Worm (Caenorhabditis elegans) whole organism, young adult: ENCODE results near the gene F23F1.10.

ENCODE experiments used
- B0019.2 ChIP-seq: fragments of 200-800 bp; sonication (Bioruptor generic); conservative IDR thresholded peaks from 2 replicates; pipeline ENCODE4 v1.3.6; 2022; ENCODE audit warnings: missing genetic modification reagents, missing genetic modification characterization, missing compliant biosample characterization
- B0261.1 ChIP-seq: sonication (generic microtip); optimal IDR thresholded peaks from 2 replicates; lab custom pipeline; 2016; ENCODE audit warnings: mild to moderate bottlenecking, missing genetic modification characterization, moderate library complexity, missing compliant biosample characterization
- B0336.3 ChIP-seq: fragments of 200-800 bp; sonication (Bioruptor generic); IDR thresholded peaks from 2 replicates; pipeline ENCODE4 v1.3.6; 2022; ENCODE audit warnings: missing genetic modification characterization, missing compliant biosample characterization
- F23B12.7 ChIP-seq: sonication (generic microtip); optimal IDR thresholded peaks from 2 replicates; lab custom pipeline; 2017; ENCODE audit warnings: missing genetic modification characterization, mild to moderate bottlenecking, missing compliant biosample characterization, antibody characterized with exemption, moderate library complexity; ENCODE audit not compliant: insufficient read depth
- F39B2.1 ChIP-seq: fragments of 200-800 bp; sonication (Bioruptor generic); IDR thresholded peaks from 2 replicates; pipeline ENCODE4 v1.3.6; 2022; ENCODE audit warnings: missing genetic modification reagents, missing genetic modification characterization, missing compliant biosample characterization
- F49E8.2 ChIP-seq: sonication (generic microtip); optimal IDR thresholded peaks from 3 replicates; lab custom pipeline; 2017; ENCODE audit warnings: missing genetic modification characterization, mild to moderate bottlenecking, missing compliant biosample characterization, antibody characterized with exemption, moderate library complexity; ENCODE audit not compliant: insufficient read depth
- K11D2.4 ChIP-seq: fragments of 200-800 bp; sonication (Bioruptor generic); IDR thresholded peaks from 2 replicates; pipeline ENCODE4 v1.3.6; 2022; ENCODE audit warnings: missing genetic modification reagents, missing genetic modification characterization, missing compliant biosample characterization
- K12H6.12 ChIP-seq: fragments of 200-800 bp; sonication (Bioruptor generic); optimal IDR thresholded peaks from 2 replicates; lab custom pipeline; 2018; ENCODE audit warnings: mild to moderate bottlenecking, missing genetic modification characterization, missing compliant biosample characterization
- T26A5.8 ChIP-seq: sonication (generic microtip); optimal IDR thresholded peaks from 2 replicates; lab custom pipeline; 2016; ENCODE audit warnings: missing genetic modification characterization, missing compliant biosample characterization
- Y67H2A.10 ChIP-seq: fragments of 200-800 bp; sonication (Bioruptor generic); conservative IDR thresholded peaks from 2 replicates; pipeline ENCODE4 v1.3.6; 2022; ENCODE audit warnings: missing genetic modification reagents, missing genetic modification characterization, missing compliant biosample characterization
- ZK185.1 ChIP-seq: sonication (generic microtip); optimal IDR thresholded peaks from 2 replicates; lab custom pipeline; 2016; ENCODE audit warnings: mild to moderate bottlenecking, missing genetic modification characterization, missing compliant biosample characterization; ENCODE audit not compliant: poor library complexity, severe bottlenecking
- akir-1 ChIP-seq: fragments of 200-800 bp; sonication (Bioruptor generic); optimal IDR thresholded peaks from 2 replicates; lab custom pipeline; 2018; ENCODE audit warnings: mild to moderate bottlenecking, missing genetic modification characterization, moderate library complexity, missing compliant biosample characterization
- attf-3 ChIP-seq: fragments of 200-800 bp; sonication (Bioruptor generic); conservative IDR thresholded peaks from 2 replicates; pipeline ENCODE4 v1.3.6; 2022; ENCODE audit warnings: missing genetic modification reagents, missing genetic modification characterization, missing compliant biosample characterization
- bed-2 ChIP-seq: fragments of 200-800 bp; sonication (Bioruptor generic); IDR thresholded peaks from 2 replicates; pipeline ENCODE4 v1.3.6; 2022; ENCODE audit warnings: missing genetic modification reagents, missing genetic modification characterization, missing compliant biosample characterization
- ccch-3 ChIP-seq: fragments of 200-800 bp; sonication (Bioruptor generic); optimal IDR thresholded peaks from 2 replicates; lab custom pipeline; 2018; ENCODE audit warnings: mild to moderate bottlenecking, missing genetic modification characterization, missing compliant biosample characterization
- ceh-27 ChIP-seq: fragments of 200-800 bp; sonication (Bioruptor generic); optimal IDR thresholded peaks from 2 replicates; lab custom pipeline; 2018; ENCODE audit warnings: mild to moderate bottlenecking, missing genetic modification characterization, moderate library complexity, missing compliant biosample characterization
- ceh-40 ChIP-seq: fragments of 200-800 bp; sonication (Bioruptor generic); IDR thresholded peaks from 2 replicates; pipeline ENCODE4 v1.3.6; 2022; ENCODE audit warnings: missing genetic modification characterization, missing compliant biosample characterization
- die-1 ChIP-seq: sonication (generic microtip); optimal IDR thresholded peaks from 2 replicates; lab custom pipeline; 2016; ENCODE audit warnings: missing genotype, mild to moderate bottlenecking, missing genetic modification characterization, missing compliant biosample characterization
- dox-1 ChIP-seq: fragments of 200-800 bp; sonication (Bioruptor generic); IDR thresholded peaks from 2 replicates; pipeline ENCODE4 v1.3.6; 2022; ENCODE audit warnings: missing genetic modification reagents, missing genetic modification characterization, missing compliant biosample characterization
- dpff-1 ChIP-seq: sonication (generic microtip); optimal IDR thresholded peaks from 2 replicates; lab custom pipeline; 2017; ENCODE audit warnings: mild to moderate bottlenecking, missing genetic modification characterization, missing compliant biosample characterization
- dpl-1 ChIP-seq: fragments of 150-350 bp; optimal IDR thresholded peaks from 2 replicates; lab custom pipeline; 2014; ENCODE audit warnings: missing biosample characterization, missing genetic modification reagents, missing genetic modification characterization
- fkh-3 ChIP-seq: sonication (generic microtip); optimal IDR thresholded peaks from 2 replicates; lab custom pipeline; 2016; ENCODE audit warnings: mild to moderate bottlenecking, missing genetic modification characterization, missing compliant biosample characterization
- hlh-12 ChIP-seq: sonication (generic microtip); optimal IDR thresholded peaks from 2 replicates; lab custom pipeline; 2016; ENCODE audit warnings: missing genetic modification characterization, missing compliant biosample characterization
- hmg-20 ChIP-seq: fragments of 200-800 bp; sonication (Bioruptor generic); IDR thresholded peaks from 2 replicates; pipeline ENCODE4 v1.3.6; 2022; ENCODE audit warnings: missing genetic modification reagents, missing genetic modification characterization, missing compliant biosample characterization
- let-526 ChIP-seq: fragments of 200-800 bp; sonication (Bioruptor generic); IDR thresholded peaks from 2 replicates; pipeline ENCODE4 v1.3.6; 2022; ENCODE audit warnings: missing genetic modification reagents, missing genetic modification characterization, missing compliant biosample characterization
- lin-26 ChIP-seq: fragments of 200-800 bp; sonication (Bioruptor generic); IDR thresholded peaks from 2 replicates; pipeline ENCODE4 v1.3.6; 2022; ENCODE audit warnings: missing genetic modification reagents, missing genetic modification characterization, missing compliant biosample characterization
- lsl-1 ChIP-seq: fragments of 200-800 bp; sonication (Bioruptor generic); optimal IDR thresholded peaks from 2 replicates; lab custom pipeline; 2018; ENCODE audit warnings: mild to moderate bottlenecking, missing genetic modification characterization, moderate library complexity, missing compliant biosample characterization
- madf-10 ChIP-seq: sonication (generic microtip); optimal IDR thresholded peaks from 2 replicates; lab custom pipeline; 2016; ENCODE audit warnings: mild to moderate bottlenecking, missing genetic modification characterization, missing compliant biosample characterization
- madf-8 ChIP-seq: fragments of 200-800 bp; sonication (Bioruptor generic); conservative IDR thresholded peaks from 2 replicates; pipeline ENCODE4 v1.3.6; 2022; ENCODE audit warnings: missing genetic modification reagents, missing genetic modification characterization, missing compliant biosample characterization
- mxl-1 ChIP-seq: sonication (generic microtip); optimal IDR thresholded peaks from 2 replicates; lab custom pipeline; 2016; ENCODE audit warnings: missing genetic modification characterization, missing compliant biosample characterization
- nfyb-1 ChIP-seq: fragments of 200-800 bp; sonication (Bioruptor generic); IDR thresholded peaks from 2 replicates; pipeline ENCODE4 v1.3.6; 2022; ENCODE audit warnings: missing genetic modification reagents, missing genetic modification characterization, missing compliant biosample characterization
- nhr-90 ChIP-seq: sonication (generic microtip); optimal IDR thresholded peaks from 2 replicates; lab custom pipeline; 2016; ENCODE audit warnings: missing genotype, mild to moderate bottlenecking, missing genetic modification characterization, missing compliant biosample characterization
- pbrm-1 ChIP-seq: fragments of 200-800 bp; sonication (Bioruptor generic); IDR thresholded peaks from 2 replicates; pipeline ENCODE4 v1.3.6; 2022; ENCODE audit warnings: missing genetic modification reagents, missing genetic modification characterization, missing compliant biosample characterization
- pha-4 ChIP-seq: fragments of 150-350 bp; sonication (generic microtip); optimal IDR thresholded peaks from 2 replicates; lab custom pipeline; 2014; ENCODE audit warnings: missing biosample characterization, missing genetic modification reagents, missing genetic modification characterization
- rcor-1 ChIP-seq: fragments of 200-800 bp; sonication (Bioruptor generic); IDR thresholded peaks from 2 replicates; pipeline ENCODE4 v1.3.6; 2022; ENCODE audit warnings: missing genetic modification reagents, missing genetic modification characterization, missing compliant biosample characterization
- rpc-1 ChIP-seq, 2 experiments: fragments of 150-350 bp in 1 of 2; sonication (generic microtip) in 1 of 2; optimal IDR thresholded peaks; 2 replicates each; lab custom pipeline; 2014 to 2018; ENCODE audit warnings: missing biosample characterization in 1 of 2, missing genetic modification characterization in 1 of 2, missing genetic modification reagents in 1 of 2, missing genotype in 1 of 2
- sea-2 ChIP-seq: fragments of 200-800 bp; sonication (Bioruptor generic); IDR thresholded peaks from 2 replicates; pipeline ENCODE4 v1.3.6; 2022; ENCODE audit warnings: missing genetic modification characterization, missing compliant biosample characterization
- snpc-4 ChIP-seq, 5 experiments: fragments of 150-350 bp in 1 of 5; sonication (generic microtip) in 4 of 5; optimal IDR thresholded peaks; 2 replicates each; lab custom pipeline; 2014 to 2018; ENCODE audit warnings: missing genetic modification characterization in 5 of 5, missing biosample characterization in 3 of 5, antibody characterized with exemption in 2 of 5, mild to moderate bottlenecking in 2 of 5, missing compliant biosample characterization in 2 of 5, missing genotype in 2 of 5, moderate library complexity in 2 of 5, missing genetic modification reagents in 1 of 5
- tbp1 ChIP-seq: fragments of 200-800 bp; sonication (Bioruptor generic); optimal IDR thresholded peaks from 2 replicates; lab custom pipeline; 2018; ENCODE audit warnings: mild to moderate bottlenecking, missing genetic modification characterization, missing compliant biosample characterization
- unc-130 ChIP-seq: sonication (generic microtip); optimal IDR thresholded peaks from 2 replicates; lab custom pipeline; 2016; ENCODE audit warnings: missing genetic modification reagents, missing genetic modification characterization, missing compliant biosample characterization
- ztf-18 ChIP-seq: sonication (generic microtip); optimal IDR thresholded peaks from 2 replicates; lab custom pipeline; 2016; ENCODE audit warnings: missing genotype, mild to moderate bottlenecking, missing genetic modification characterization, missing compliant biosample characterization
- ztf-22 ChIP-seq: fragments of 200-800 bp; sonication (Bioruptor generic); optimal IDR thresholded peaks from 2 replicates; lab custom pipeline; 2018; ENCODE audit warnings: mild to moderate bottlenecking, missing genetic modification characterization, moderate library complexity, missing compliant biosample characterization
- ztf-25 ChIP-seq: fragments of 200-800 bp; sonication (Bioruptor generic); IDR thresholded peaks from 2 replicates; pipeline ENCODE4 v1.3.6; 2022; ENCODE audit warnings: missing genetic modification reagents, missing genetic modification characterization, missing compliant biosample characterization
- ztf-26 ChIP-seq: sonication (generic microtip); optimal IDR thresholded peaks from 2 replicates; lab custom pipeline; 2017; ENCODE audit warnings: missing genetic modification characterization, missing compliant biosample characterization

The F23F1.10 gene

DNA sequence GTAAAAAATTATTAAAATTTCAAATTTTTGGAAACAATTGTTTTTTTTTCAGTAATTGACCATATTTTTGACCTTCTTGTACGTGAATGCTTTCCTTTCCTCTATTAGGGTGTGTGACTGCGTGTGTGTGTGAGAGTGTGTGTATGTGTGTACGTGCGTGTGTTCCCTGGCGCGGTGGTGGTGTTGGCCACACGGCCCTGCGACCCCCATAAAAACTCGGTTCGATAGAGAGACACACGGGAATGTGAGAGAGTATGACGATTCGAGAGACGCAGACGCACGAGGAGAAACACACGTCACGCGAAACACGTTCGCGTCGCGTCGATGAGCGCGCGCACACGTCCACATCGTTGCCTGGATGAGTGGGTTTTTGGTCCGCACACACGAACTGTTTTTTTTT, 23.0 kb downstream of the F23F1.10 start (continued):
- TF ChIP-seq nhr-90 (peak; percentile 14), B0019.2 (GFP tag; lab: Robert Waterston, UW) (no peak), dox-1 (GFP tag; lab: Robert Waterston, UW) (peak; percentile 79), ccch-3 (GFP tag; lab: Kevin White, UChicago) (no peak), madf-8 (GFP tag; lab: Robert Waterston, UW) (no peak), ztf-22 (GFP tag; lab: Kevin White, UChicago) (no peak), die-1 (tag; lab: Kevin White, UChicago) (no peak), akir-1 (no peak), nfyb-1 (GFP tag; lab: Robert Waterston, UW) (peak; percentile 44), fkh-3 (tag; lab: Kevin White, UChicago) (no peak), K12H6.12 (tag; lab: Kevin White, UChicago) (peak; percentile 73), sea-2 (GFP tag; lab: Robert Waterston, UW) (no peak), dpl-1 (GFP tag; lab: Kevin White, UChicago) (no peak), B0336.3 (GFP tag; lab: Robert Waterston, UW) (peak; percentile 55; the same call in 1 of the 2 replicates), ceh-40 (GFP tag; lab: Robert Waterston, UW) (no peak), tbp1 (GFP tag; lab: Kevin White, UChicago) (no peak), snpc-4 (GFP tag; optimal IDR thresholded peaks at IDR 0.05; lab: Kevin White, UChicago) (no peak), snpc-4 (tag; optimal IDR thresholded peaks at IDR 0.05; lab: Kevin White, UChicago) (peak in 1 of 4 experiments; percentile 40), lin-26 (GFP tag; lab: Robert Waterston, UW) (peak; percentile 65; the same call in 1 of the 2 replicates), F39B2.1 (GFP tag; lab: Robert Waterston, UW) (no peak), bed-2 (no peak), madf-10 (tag; lab: Kevin White, UChicago) (peak; percentile 96), attf-3 (GFP tag; lab: Robert Waterston, UW) (no peak), F49E8.2 (no peak), pha-4 (tag; lab: Kevin White, UChicago) (no peak), pbrm-1 (peak; percentile 42; the same call in 1 of the 2 replicates), ceh-27 (GFP tag; lab: Kevin White, UChicago) (peak; percentile 83), unc-130 (GFP tag; lab: Kevin White, UChicago) (no peak), ztf-18 (peak; percentile 82), mxl-1 (tag; lab: Kevin White, UChicago) (no peak), B0261.1 (tag; lab: Kevin White, UChicago) (no peak), ZK185.1 (tag; lab: Kevin White, UChicago) (peak; percentile 28), T26A5.8 (tag; lab: Kevin White, UChicago) (no peak), ztf-26 (tag; lab: Kevin White, UChicago) (peak; percentile 50), rcor-1 (GFP tag; lab: Robert Waterston, UW) (0 out of 2 replicates have a peak, but pooled peaks have one; percentile 20), hlh-12 (no peak), Y67H2A.10 (GFP tag; lab: Robert Waterston, UW) (no peak), let-526 (GFP tag; lab: Robert Waterston, UW) (peak; percentile 58; the same call in 1 of the 2 replicates), ztf-25 (GFP tag; lab: Robert Waterston, UW) (no peak), K11D2.4 (GFP tag; lab: Robert Waterston, UW) (peak; percentile 68; the same call in 1 of the 2 replicates), lsl-1 (GFP tag; lab: Kevin White, UChicago) (no peak), rpc-1 (optimal IDR thresholded peaks at IDR 0.05; lab: Kevin White, UChicago) (no peak), rpc-1 (tag; optimal IDR thresholded peaks at IDR 0.05; lab: Kevin White, UChicago) (no peak), dpff-1 (tag; lab: Kevin White, UChicago) (no peak), hmg-20 (GFP tag; lab: Robert Waterston, UW) (no peak), F23B12.7 (tag; lab: Kevin White, UChicago) (peak; percentile 46)
